Worm (Caenorhabditis elegans) whole organism, young adult: ENCODE data around the gene atln-1.
A peak's percentile ranks its signal among the peaks of the same experiment; 100 is the strongest.

ENCODE experiments used
- C06A6.2 ChIP-seq: fragments of 200-800 bp; sonication (Bioruptor generic); conservative IDR thresholded peaks from 2 replicates; pipeline ENCODE4 v1.3.6; 2022; ENCODE audit warnings: missing genetic modification characterization, missing compliant biosample characterization
- D2030.7 ChIP-seq: fragments of 200-800 bp; sonication (Bioruptor generic); IDR thresholded peaks from 2 replicates; pipeline ENCODE4 v1.3.6; 2022; ENCODE audit warnings: missing genetic modification reagents, missing genetic modification characterization, missing compliant biosample characterization
- F52B5.7 ChIP-seq: sonication (generic microtip); optimal IDR thresholded peaks from 2 replicates; lab custom pipeline; 2016; ENCODE audit warnings: mild to moderate bottlenecking, missing genetic modification characterization, missing compliant biosample characterization
- F55B11.4 ChIP-seq: sonication (generic microtip); optimal IDR thresholded peaks from 2 replicates; lab custom pipeline; 2016; ENCODE audit warnings: missing compliant biosample characterization, missing genetic modification characterization, borderline replicate concordance; ENCODE audit not compliant: insufficient read depth
- F57A8.1 ChIP-seq: fragments of 200-800 bp; sonication (Bioruptor generic); optimal IDR thresholded peaks from 2 replicates; lab custom pipeline; 2018; ENCODE audit warnings: mild to moderate bottlenecking, missing genetic modification characterization, moderate library complexity, missing compliant biosample characterization
- K12H6.12 ChIP-seq: fragments of 200-800 bp; sonication (Bioruptor generic); optimal IDR thresholded peaks from 2 replicates; lab custom pipeline; 2018; ENCODE audit warnings: mild to moderate bottlenecking, missing genetic modification characterization, missing compliant biosample characterization
- T26A5.8 ChIP-seq: sonication (generic microtip); optimal IDR thresholded peaks from 2 replicates; lab custom pipeline; 2016; ENCODE audit warnings: missing genetic modification characterization, missing compliant biosample characterization
- Y53F4B.3 ChIP-seq: fragments of 200-800 bp; sonication (Bioruptor generic); IDR thresholded peaks from 2 replicates; pipeline ENCODE4 v1.3.6; 2022; ENCODE audit warnings: missing genetic modification reagents, missing genetic modification characterization, missing compliant biosample characterization
- Y56A3A.18 ChIP-seq: fragments of 200-800 bp; sonication (Bioruptor generic); IDR thresholded peaks from 2 replicates; pipeline ENCODE4 v1.3.6; 2022; ENCODE audit warnings: missing genetic modification reagents, missing genetic modification characterization, missing compliant biosample characterization
- Y95B8A.8 ChIP-seq: fragments of 200-800 bp; sonication (Bioruptor generic); IDR thresholded peaks from 2 replicates; pipeline ENCODE4 v1.3.6; 2022; ENCODE audit warnings: missing genetic modification reagents, missing genetic modification characterization, missing compliant biosample characterization
- akir-1 ChIP-seq: fragments of 200-800 bp; sonication (Bioruptor generic); optimal IDR thresholded peaks from 2 replicates; lab custom pipeline; 2018; ENCODE audit warnings: mild to moderate bottlenecking, missing genetic modification characterization, moderate library complexity, missing compliant biosample characterization
- ama-1 ChIP-seq, 3 experiments: fragments of 150-350 bp in 1 of 3; sonication (generic microtip) in 2 of 3; optimal IDR thresholded peaks; 2 replicates each; lab custom pipeline; 2014 to 2018; ENCODE audit warnings: missing biosample characterization in 2 of 3, missing genetic modification characterization in 2 of 3, missing genetic modification reagents in 2 of 3
- aptf-2 ChIP-seq: fragments of 200-800 bp; sonication (Bioruptor generic); conservative IDR thresholded peaks from 2 replicates; pipeline ENCODE4 v1.3.6; 2022; ENCODE audit warnings: missing genetic modification reagents, missing genetic modification characterization, missing compliant biosample characterization
- attf-3 ChIP-seq: fragments of 200-800 bp; sonication (Bioruptor generic); conservative IDR thresholded peaks from 2 replicates; pipeline ENCODE4 v1.3.6; 2022; ENCODE audit warnings: missing genetic modification reagents, missing genetic modification characterization, missing compliant biosample characterization
- attf-5 ChIP-seq: fragments of 200-800 bp; sonication (Bioruptor generic); optimal IDR thresholded peaks from 2 replicates; lab custom pipeline; 2018; ENCODE audit warnings: mild to moderate bottlenecking, missing genetic modification characterization, missing compliant biosample characterization
- attf-6 ChIP-seq: fragments of 200-800 bp; sonication (Bioruptor generic); IDR thresholded peaks from 2 replicates; pipeline ENCODE4 v1.3.6; 2022; ENCODE audit warnings: missing genetic modification reagents, missing genetic modification characterization, missing compliant biosample characterization
- bed-2 ChIP-seq: fragments of 200-800 bp; sonication (Bioruptor generic); IDR thresholded peaks from 2 replicates; pipeline ENCODE4 v1.3.6; 2022; ENCODE audit warnings: missing genetic modification reagents, missing genetic modification characterization, missing compliant biosample characterization
- ceh-40 ChIP-seq: fragments of 200-800 bp; sonication (Bioruptor generic); IDR thresholded peaks from 2 replicates; pipeline ENCODE4 v1.3.6; 2022; ENCODE audit warnings: missing genetic modification characterization, missing compliant biosample characterization
- ceh-58 ChIP-seq: fragments of 200-800 bp; sonication (Bioruptor generic); IDR thresholded peaks from 2 replicates; pipeline ENCODE4 v1.3.6; 2022; ENCODE audit warnings: missing genetic modification characterization, missing compliant biosample characterization
- chd-7 ChIP-seq: sonication (generic microtip); optimal IDR thresholded peaks from 2 replicates; lab custom pipeline; 2016; ENCODE audit warnings: mild to moderate bottlenecking, missing genetic modification characterization, moderate library complexity, missing compliant biosample characterization
- dox-1 ChIP-seq: fragments of 200-800 bp; sonication (Bioruptor generic); IDR thresholded peaks from 2 replicates; pipeline ENCODE4 v1.3.6; 2022; ENCODE audit warnings: missing genetic modification reagents, missing genetic modification characterization, missing compliant biosample characterization
- egl-44 ChIP-seq: fragments of 200-800 bp; sonication (Bioruptor generic); IDR thresholded peaks from 2 replicates; pipeline ENCODE4 v1.3.6; 2022; ENCODE audit warnings: missing genetic modification reagents, missing genetic modification characterization, missing compliant biosample characterization
- ekl-4 ChIP-seq: fragments of 200-800 bp; sonication (Bioruptor generic); IDR thresholded peaks from 2 replicates; pipeline ENCODE4 v1.3.6; 2022; ENCODE audit warnings: missing genetic modification reagents, missing genetic modification characterization, missing compliant biosample characterization
- ets-4 ChIP-seq: fragments of 200-800 bp; sonication (Bioruptor generic); optimal IDR thresholded peaks from 2 replicates; lab custom pipeline; 2018; ENCODE audit warnings: mild to moderate bottlenecking, missing genetic modification characterization, missing compliant biosample characterization
- fkh-3 ChIP-seq: sonication (generic microtip); optimal IDR thresholded peaks from 2 replicates; lab custom pipeline; 2016; ENCODE audit warnings: mild to moderate bottlenecking, missing genetic modification characterization, missing compliant biosample characterization
- hmg-1.2 ChIP-seq: fragments of 200-800 bp; sonication (Bioruptor generic); IDR thresholded peaks from 2 replicates; pipeline ENCODE4 v1.3.6; 2022; ENCODE audit warnings: missing genetic modification reagents, missing genetic modification characterization, missing compliant biosample characterization
- lin-26 ChIP-seq: fragments of 200-800 bp; sonication (Bioruptor generic); IDR thresholded peaks from 2 replicates; pipeline ENCODE4 v1.3.6; 2022; ENCODE audit warnings: missing genetic modification reagents, missing genetic modification characterization, missing compliant biosample characterization
- lin-35 ChIP-seq, 3 experiments: fragments of 150-350 bp in 2 of 3; sonication (generic microtip) in 1 of 3; optimal IDR thresholded peaks; 2 replicates each; lab custom pipeline; 2014 to 2018; ENCODE audit warnings: missing biosample characterization in 3 of 3, missing genetic modification characterization in 3 of 3, missing genetic modification reagents in 3 of 3
- lsl-1 ChIP-seq: fragments of 200-800 bp; sonication (Bioruptor generic); optimal IDR thresholded peaks from 2 replicates; lab custom pipeline; 2018; ENCODE audit warnings: mild to moderate bottlenecking, missing genetic modification characterization, moderate library complexity, missing compliant biosample characterization
- madf-8 ChIP-seq: fragments of 200-800 bp; sonication (Bioruptor generic); conservative IDR thresholded peaks from 2 replicates; pipeline ENCODE4 v1.3.6; 2022; ENCODE audit warnings: missing genetic modification reagents, missing genetic modification characterization, missing compliant biosample characterization
- mcd-1 ChIP-seq: fragments of 200-800 bp; sonication (Bioruptor generic); IDR thresholded peaks from 2 replicates; pipeline ENCODE4 v1.3.6; 2022; ENCODE audit warnings: missing genetic modification reagents, missing genetic modification characterization, missing compliant biosample characterization
- mes-4 ChIP-seq: sonication (generic microtip); optimal IDR thresholded peaks from 2 replicates; lab custom pipeline; 2016; ENCODE audit warnings: missing genotype, missing genetic modification characterization, missing compliant biosample characterization
- nfyb-1 ChIP-seq: fragments of 200-800 bp; sonication (Bioruptor generic); IDR thresholded peaks from 2 replicates; pipeline ENCODE4 v1.3.6; 2022; ENCODE audit warnings: missing genetic modification reagents, missing genetic modification characterization, missing compliant biosample characterization
- nhr-90 ChIP-seq: sonication (generic microtip); optimal IDR thresholded peaks from 2 replicates; lab custom pipeline; 2016; ENCODE audit warnings: missing genotype, mild to moderate bottlenecking, missing genetic modification characterization, missing compliant biosample characterization
- pbrm-1 ChIP-seq: fragments of 200-800 bp; sonication (Bioruptor generic); IDR thresholded peaks from 2 replicates; pipeline ENCODE4 v1.3.6; 2022; ENCODE audit warnings: missing genetic modification reagents, missing genetic modification characterization, missing compliant biosample characterization
- pha-4 ChIP-seq: fragments of 150-350 bp; sonication (generic microtip); optimal IDR thresholded peaks from 2 replicates; lab custom pipeline; 2014; ENCODE audit warnings: missing biosample characterization, missing genetic modification reagents, missing genetic modification characterization
- rec-8 ChIP-seq, 2 experiments: sonication (generic microtip); optimal IDR thresholded peaks; 2 replicates each; lab custom pipeline; 2016; ENCODE audit warnings: mild to moderate bottlenecking in 2 of 2, missing genetic modification characterization in 2 of 2, missing genetic modification reagents in 2 of 2, missing genotype in 2 of 2, missing biosample characterization in 1 of 2, missing compliant biosample characterization in 1 of 2, moderate library complexity in 1 of 2
- repo-1 ChIP-seq: sonication (generic microtip); optimal IDR thresholded peaks from 2 replicates; lab custom pipeline; 2017; ENCODE audit warnings: mild to moderate bottlenecking, missing genetic modification characterization, missing compliant biosample characterization
- snpc-4 ChIP-seq, 5 experiments: fragments of 150-350 bp in 1 of 5; sonication (generic microtip) in 4 of 5; optimal IDR thresholded peaks; 2 replicates each; lab custom pipeline; 2014 to 2018; ENCODE audit warnings: missing genetic modification characterization in 5 of 5, missing biosample characterization in 3 of 5, antibody characterized with exemption in 2 of 5, mild to moderate bottlenecking in 2 of 5, missing compliant biosample characterization in 2 of 5, missing genotype in 2 of 5, moderate library complexity in 2 of 5, missing genetic modification reagents in 1 of 5
- tlf-1 ChIP-seq: fragments of 200-800 bp; sonication (Bioruptor generic); optimal IDR thresholded peaks from 2 replicates; lab custom pipeline; 2018; ENCODE audit warnings: mild to moderate bottlenecking, missing genetic modification characterization, missing compliant biosample characterization
- unc-62 ChIP-seq: fragments of 150-350 bp; optimal IDR thresholded peaks from 2 replicates; lab custom pipeline; 2014; ENCODE audit warnings: missing biosample characterization, missing genetic modification reagents, missing genetic modification characterization
- zfh-2 ChIP-seq: fragments of 200-800 bp; sonication (Bioruptor generic); conservative IDR thresholded peaks from 2 replicates; pipeline ENCODE4 v1.3.6; 2022; ENCODE audit warnings: missing genetic modification reagents, missing genetic modification characterization, missing compliant biosample characterization
- ztf-18 ChIP-seq: sonication (generic microtip); optimal IDR thresholded peaks from 2 replicates; lab custom pipeline; 2016; ENCODE audit warnings: missing genotype, mild to moderate bottlenecking, missing genetic modification characterization, missing compliant biosample characterization
- ztf-22 ChIP-seq: fragments of 200-800 bp; sonication (Bioruptor generic); optimal IDR thresholded peaks from 2 replicates; lab custom pipeline; 2018; ENCODE audit warnings: mild to moderate bottlenecking, missing genetic modification characterization, moderate library complexity, missing compliant biosample characterization
- ztf-3 ChIP-seq: fragments of 200-800 bp; sonication (Bioruptor generic); optimal IDR thresholded peaks from 2 replicates; lab custom pipeline; 2018; ENCODE audit warnings: mild to moderate bottlenecking, missing genetic modification characterization, missing compliant biosample characterization

The atln-1 gene

DNA sequence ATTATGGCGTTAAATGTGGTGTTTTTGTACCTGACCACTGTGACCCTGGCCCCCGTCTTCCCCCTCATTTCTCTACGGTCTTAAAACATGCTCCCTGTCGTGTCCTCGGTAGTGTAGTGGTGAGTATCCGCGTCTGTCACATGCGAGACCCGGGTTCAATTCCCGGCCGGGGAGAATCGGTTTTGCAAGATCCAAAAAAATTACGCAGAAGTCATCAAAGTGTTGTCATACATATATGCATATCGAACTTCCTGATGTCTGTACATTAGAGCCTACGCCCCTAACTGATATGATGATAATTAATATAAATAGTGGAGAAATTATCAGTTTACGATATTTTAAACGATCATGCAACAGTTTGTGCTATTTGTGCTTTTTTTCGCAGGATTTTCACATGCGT lies 17.0 kb downstream of the atln-1 start, which contains the start of gene Y54G2A.45 (continued):
- TF ChIP-seq snpc-4 (GFP tag; optimal IDR thresholded peaks at IDR 0.05; lab: Kevin White, UChicago) (peak; percentile 72), snpc-4 (tag; optimal IDR thresholded peaks at IDR 0.05; lab: Kevin White, UChicago) (peak; percentile 3 to 78 (median 70)), dox-1 (GFP tag; lab: Robert Waterston, UW) (peak; percentile 92), pha-4 (no peak), attf-6 (GFP tag; lab: Robert Waterston, UW) (0 out of 2 replicates have a peak, but pooled peaks have one; percentile 52), ceh-58 (no peak)

DNA sequence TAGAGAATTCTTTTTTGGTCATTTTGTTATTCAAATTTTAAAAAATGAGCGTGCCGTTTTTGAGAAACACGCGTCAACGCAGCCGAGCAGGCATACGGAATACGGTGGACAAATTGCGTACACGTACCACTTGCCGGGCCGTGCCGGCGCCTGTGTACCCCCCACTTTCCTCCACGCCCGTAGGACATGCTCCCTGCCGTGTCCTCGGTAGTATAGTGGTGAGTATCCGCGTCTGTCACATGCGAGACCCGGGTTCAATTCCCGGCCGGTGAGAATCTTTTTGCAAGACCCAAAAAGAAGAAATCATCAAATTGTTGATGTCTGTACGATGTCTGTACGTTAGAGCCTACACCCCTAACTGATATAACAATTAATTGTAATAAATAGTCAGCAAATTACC lies 19.7 kb downstream of the atln-1 start:
- TF ChIP-seq ets-4 (no peak), F55B11.4 (tag; lab: Kevin White, UChicago) (no peak), aptf-2 (GFP tag; lab: Robert Waterston, UW) (no peak), repo-1 (tag; lab: Kevin White, UChicago) (no peak), attf-5 (no peak), ztf-3 (GFP tag; lab: Kevin White, UChicago) (no peak), ama-1 (optimal IDR thresholded peaks at IDR 0.05; lab: Kevin White, UChicago) (no peak), ama-1 (GFP tag; optimal IDR thresholded peaks at IDR 0.05; lab: Kevin White, UChicago) (no peak), bed-2 (GFP tag; lab: Robert Waterston, UW) (no peak), pbrm-1 (GFP tag; lab: Robert Waterston, UW) (0 out of 2 replicates have a peak, but pooled peaks have one; percentile 27), akir-1 (GFP tag; lab: Kevin White, UChicago) (no peak), K12H6.12 (tag; lab: Kevin White, UChicago) (peak; percentile 1), attf-6 (GFP tag; lab: Robert Waterston, UW) (0 out of 2 replicates have a peak, but pooled peaks have one; percentile 30), attf-3 (0 out of 2 replicates have a peak, but pooled peaks have one; percentile 26), Y53F4B.3 (GFP tag; lab: Robert Waterston, UW) (no peak), ekl-4 (no peak), chd-7 (tag; lab: Kevin White, UChicago) (peak; percentile 17), F57A8.1 (GFP tag; lab: Kevin White, UChicago) (no peak), mcd-1 (GFP tag; lab: Robert Waterston, UW) (peak; percentile 52; the same call in 1 of the 2 replicates), zfh-2 (GFP tag; lab: Robert Waterston, UW) (peak; percentile 54), rec-8 (tag; optimal IDR thresholded peaks at IDR 0.05; lab: Kevin White, UChicago) (no peak), ceh-40 (GFP tag; lab: Robert Waterston, UW) (no peak), fkh-3 (tag; lab: Kevin White, UChicago) (no peak), T26A5.8 (tag; lab: Kevin White, UChicago) (no peak), unc-62 (GFP tag; lab: Kevin White, UChicago) (no peak), ztf-22 (GFP tag; lab: Kevin White, UChicago) (no peak), lin-35 (GFP tag; optimal IDR thresholded peaks at IDR 0.05; lab: Kevin White, UChicago) (no peak), nfyb-1 (no peak), Y95B8A.8 (GFP tag; lab: Robert Waterston, UW) (no peak), F52B5.7 (peak; percentile 4), madf-8 (GFP tag; lab: Robert Waterston, UW) (no peak), C06A6.2 (no peak), lin-26 (GFP tag; lab: Robert Waterston, UW) (peak; percentile 75; the same call in 1 of the 2 replicates), tlf-1 (GFP tag; lab: Kevin White, UChicago) (no peak), lsl-1 (GFP tag; lab: Kevin White, UChicago) (peak; percentile 7), D2030.7 (GFP tag; lab: Robert Waterston, UW) (peak; percentile 62), nhr-90 (tag; lab: Kevin White, UChicago) (peak; percentile 24), hmg-1.2 (GFP tag; lab: Robert Waterston, UW) (peak; percentile 59), Y56A3A.18 (GFP tag; lab: Robert Waterston, UW) (0 out of 2 replicates have a peak, but pooled peaks have one; percentile 29), egl-44 (GFP tag; lab: Robert Waterston, UW) (peak; percentile 60; the same call in 1 of the 2 replicates), ztf-18 (peak; percentile 17), mes-4 (tag; lab: Kevin White, UChicago) (peak; percentile 26)
